Worm (Caenorhabditis elegans) whole organism, L4 larva: ENCODE measurements around the gene C30F2.5.

Experiments
- Y75B8A.6 ChIP-seq: fragments of 200-800 bp; sonication (Bioruptor generic); IDR thresholded peaks from 2 replicates; pipeline ENCODE4 v1.3.6; 2022; ENCODE audit warnings: missing genetic modification reagents, missing genetic modification characterization, missing compliant biosample characterization
- aha-1 ChIP-seq: fragments of 150-350 bp; peaks from one replicate; lab custom pipeline; 2014; ENCODE audit warnings: missing biosample characterization, missing genetic modification characterization
- ceh-20 ChIP-seq: fragments of 200-800 bp; sonication (Bioruptor generic); IDR thresholded peaks from 2 replicates; pipeline ENCODE4 v1.3.6; 2022; ENCODE audit warnings: missing genetic modification reagents, missing genetic modification characterization, missing compliant biosample characterization
- ceh-32 ChIP-seq: sonication (generic microtip); optimal IDR thresholded peaks from 2 replicates; lab custom pipeline; 2016; ENCODE audit warnings: mild to moderate bottlenecking, missing genetic modification characterization, missing compliant biosample characterization; ENCODE audit not compliant: poor library complexity
- ceh-82 ChIP-seq: sonication (generic microtip); optimal IDR thresholded peaks from 2 replicates; lab custom pipeline; 2017; ENCODE audit warnings: missing biosample characterization, missing genetic modification characterization
- ces-1 ChIP-seq: fragments of 150-350 bp; sonication (generic microtip); optimal IDR thresholded peaks from 4 replicates; lab custom pipeline; 2014; ENCODE audit warnings: missing biosample characterization, missing genetic modification reagents, missing genetic modification characterization
- cey-2 ChIP-seq: sonication (generic microtip); optimal IDR thresholded peaks from 3 replicates; lab custom pipeline; 2017; ENCODE audit warnings: missing genetic modification characterization, mild to moderate bottlenecking, missing compliant biosample characterization, antibody characterized with exemption, borderline replicate concordance; ENCODE audit not compliant: insufficient read depth
- ctbp-1 ChIP-seq: fragments of 200-800 bp; sonication (Bioruptor generic); IDR thresholded peaks from 2 replicates; pipeline ENCODE4 v1.3.6; 2022; ENCODE audit warnings: missing genetic modification reagents, missing genetic modification characterization, missing compliant biosample characterization
- dmd-6 ChIP-seq: fragments of 200-800 bp; sonication (Bioruptor generic); IDR thresholded peaks from 2 replicates; pipeline ENCODE4 v1.3.6; 2022; ENCODE audit warnings: missing genetic modification reagents, missing genetic modification characterization, missing compliant biosample characterization
- dmd-9 ChIP-seq: fragments of 200-800 bp; sonication (Bioruptor generic); IDR thresholded peaks from 2 replicates; pipeline ENCODE4 v1.3.6; 2022; ENCODE audit warnings: missing genetic modification reagents, missing genetic modification characterization, missing compliant biosample characterization
- dpl-1 ChIP-seq: fragments of 150-350 bp; optimal IDR thresholded peaks from 2 replicates; lab custom pipeline; 2014; ENCODE audit warnings: missing biosample characterization, missing genetic modification reagents, missing genetic modification characterization
- duxl-1 ChIP-seq: sonication (generic microtip); optimal IDR thresholded peaks from 2 replicates; lab custom pipeline; 2016; ENCODE audit warnings: mild to moderate bottlenecking, missing genetic modification characterization, moderate library complexity, missing compliant biosample characterization; ENCODE audit not compliant: poor library complexity
- gei-8 ChIP-seq: fragments of 200-800 bp; sonication (Bioruptor generic); optimal IDR thresholded peaks from 2 replicates; lab custom pipeline; 2018; ENCODE audit warnings: mild to moderate bottlenecking, missing genetic modification characterization, missing compliant biosample characterization
- hif-1 ChIP-seq, 2 experiments: sonication (generic microtip); optimal IDR thresholded peaks; 2 replicates each; lab custom pipeline; 2016 to 2017; ENCODE audit warnings: missing compliant biosample characterization in 2 of 2, missing genetic modification characterization in 2 of 2, missing genetic modification reagents in 2 of 2, missing genotype in 2 of 2, mild to moderate bottlenecking in 1 of 2
- hlh-11 ChIP-seq: fragments of 200-800 bp; sonication (Bioruptor generic); optimal IDR thresholded peaks from 2 replicates; lab custom pipeline; 2018; ENCODE audit warnings: mild to moderate bottlenecking, missing genetic modification characterization, missing compliant biosample characterization
- hlh-30 ChIP-seq: sonication (generic microtip); optimal IDR thresholded peaks from 2 replicates; lab custom pipeline; 2017; ENCODE audit warnings: antibody characterized with exemption, mild to moderate bottlenecking, missing genetic modification characterization, missing compliant biosample characterization; ENCODE audit not compliant: insufficient read depth
- hmg-1.1 ChIP-seq: fragments of 200-800 bp; sonication (Bioruptor generic); IDR thresholded peaks from 2 replicates; pipeline ENCODE4 v1.3.6; 2022; ENCODE audit warnings: missing genetic modification reagents, missing genetic modification characterization, missing compliant biosample characterization
- jun-1 ChIP-seq: fragments of 150-350 bp; optimal IDR thresholded peaks from 2 replicates; lab custom pipeline; 2014; ENCODE audit warnings: missing biosample characterization, missing genetic modification reagents, missing genetic modification characterization
- lin-1 ChIP-seq: fragments of 200-800 bp; sonication (Bioruptor generic); IDR thresholded peaks from 2 replicates; pipeline ENCODE4 v1.3.6; 2022; ENCODE audit warnings: missing genetic modification reagents, missing genetic modification characterization, missing compliant biosample characterization
- lin-13 ChIP-seq: fragments of 150-350 bp; optimal IDR thresholded peaks from 2 replicates; lab custom pipeline; 2014; ENCODE audit warnings: missing biosample characterization, missing genetic modification reagents, missing genetic modification characterization
- lin-38 ChIP-seq: fragments of 200-800 bp; sonication (Bioruptor generic); IDR thresholded peaks from 2 replicates; pipeline ENCODE4 v1.3.6; 2022; ENCODE audit warnings: missing genetic modification reagents, missing genetic modification characterization, missing compliant biosample characterization
- lin-39 ChIP-seq: fragments of 150-350 bp; optimal IDR thresholded peaks from 2 replicates; lab custom pipeline; 2014; ENCODE audit warnings: missing biosample characterization, missing genetic modification reagents, missing genetic modification characterization
- lir-3 ChIP-seq: sonication (generic microtip); optimal IDR thresholded peaks from 2 replicates; lab custom pipeline; 2016; ENCODE audit warnings: mild to moderate bottlenecking, missing genetic modification characterization, missing compliant biosample characterization
- lsy-2 ChIP-seq, 2 experiments: fragments of 150-350 bp in 1 of 2; sonication (generic microtip) in 1 of 2; optimal IDR thresholded peaks; 2 replicates each; lab custom pipeline; 2014 to 2017; ENCODE audit warnings: missing biosample characterization in 2 of 2, missing genetic modification characterization in 2 of 2
- mdl-1 ChIP-seq, 2 experiments: fragments of 150-350 bp in 1 of 2; sonication (generic microtip) in 1 of 2; optimal IDR thresholded peaks; 2 replicates each; lab custom pipeline; 2014 to 2017; ENCODE audit warnings: missing biosample characterization in 2 of 2, missing genetic modification characterization in 2 of 2
- mdt-29 ChIP-seq: fragments of 200-800 bp; sonication (Bioruptor generic); IDR thresholded peaks from 2 replicates; pipeline ENCODE4 v1.3.6; 2022; ENCODE audit warnings: missing genetic modification reagents, missing genetic modification characterization, missing compliant biosample characterization
- mep-1 ChIP-seq: fragments of 150-350 bp; sonication (generic microtip); optimal IDR thresholded peaks from 3 replicates; lab custom pipeline; 2014; ENCODE audit warnings: missing biosample characterization, missing genetic modification characterization
- mes-2 ChIP-seq: sonication (generic microtip); optimal IDR thresholded peaks from 2 replicates; lab custom pipeline; 2016; ENCODE audit warnings: missing genotype, mild to moderate bottlenecking, missing genetic modification characterization, missing compliant biosample characterization; ENCODE audit not compliant: poor library complexity, severe bottlenecking
- nhr-102 ChIP-seq: sonication (generic microtip); optimal IDR thresholded peaks from 2 replicates; lab custom pipeline; 2016; ENCODE audit warnings: mild to moderate bottlenecking, missing genetic modification characterization, moderate library complexity, missing compliant biosample characterization
- nhr-11 ChIP-seq: fragments of 150-350 bp; optimal IDR thresholded peaks from 2 replicates; lab custom pipeline; 2014; ENCODE audit warnings: missing biosample characterization, missing genetic modification characterization
- nhr-111 ChIP-seq: fragments of 200-800 bp; sonication (Bioruptor generic); optimal IDR thresholded peaks from 2 replicates; lab custom pipeline; 2018; ENCODE audit warnings: mild to moderate bottlenecking, missing genetic modification characterization, missing compliant biosample characterization
- nhr-25 ChIP-seq: sonication (generic microtip); optimal IDR thresholded peaks from 2 replicates; lab custom pipeline; 2017; ENCODE audit warnings: missing genetic modification characterization, mild to moderate bottlenecking, missing compliant biosample characterization, antibody characterized with exemption, moderate library complexity, borderline replicate concordance; ENCODE audit not compliant: insufficient read depth
- nhr-42 ChIP-seq: fragments of 200-800 bp; sonication (Bioruptor generic); IDR thresholded peaks from 2 replicates; pipeline ENCODE4 v1.3.6; 2022; ENCODE audit warnings: missing genetic modification characterization, missing compliant biosample characterization
- set-16 ChIP-seq: fragments of 200-800 bp; sonication (Bioruptor generic); IDR thresholded peaks from 2 replicates; pipeline ENCODE4 v1.3.6; 2022; ENCODE audit warnings: missing genetic modification reagents, missing genetic modification characterization, missing compliant biosample characterization
- snpc-4 ChIP-seq: fragments of 150-350 bp; optimal IDR thresholded peaks from 2 replicates; lab custom pipeline; 2014; ENCODE audit warnings: missing biosample characterization, missing genetic modification characterization
- spr-1 ChIP-seq: sonication (generic microtip); optimal IDR thresholded peaks from 2 replicates; lab custom pipeline; 2016; ENCODE audit warnings: mild to moderate bottlenecking, missing genetic modification characterization, missing compliant biosample characterization
- tag-97 ChIP-seq: fragments of 200-800 bp; sonication (Bioruptor generic); IDR thresholded peaks from 2 replicates; pipeline ENCODE4 v1.3.6; 2022; ENCODE audit warnings: missing genetic modification characterization, missing compliant biosample characterization
- tra-1 ChIP-seq: fragments of 200-800 bp; sonication (Bioruptor generic); IDR thresholded peaks from 2 replicates; pipeline ENCODE4 v1.3.6; 2022; ENCODE audit warnings: missing genetic modification reagents, missing genetic modification characterization, missing compliant biosample characterization
- unc-39 ChIP-seq: sonication (generic microtip); optimal IDR thresholded peaks from 2 replicates; lab custom pipeline; 2017; ENCODE audit warnings: missing biosample characterization, missing genetic modification characterization
- unc-62 ChIP-seq, 3 experiments: fragments of 150-350 bp in 1 of 3; sonication (generic microtip); optimal IDR thresholded peaks in 2 of 3; peaks in 1 of 3; 1 replicate in 1 of 3; 2 replicates in 2 of 3; lab custom pipeline; 2014 to 2017; ENCODE audit warnings: missing biosample characterization in 3 of 3, missing genetic modification characterization in 3 of 3, missing genetic modification reagents in 3 of 3, missing genotype in 1 of 3
- vab-7 ChIP-seq: fragments of 200-800 bp; sonication (Bioruptor generic); IDR thresholded peaks from 2 replicates; pipeline ENCODE4 v1.3.6; 2022; ENCODE audit warnings: missing genetic modification reagents, missing genetic modification characterization, missing compliant biosample characterization
- zfp-2 ChIP-seq: sonication (generic microtip); optimal IDR thresholded peaks from 2 replicates; lab custom pipeline; 2016; ENCODE audit warnings: mild to moderate bottlenecking, missing genetic modification characterization, missing compliant biosample characterization
- zip-2 ChIP-seq: fragments of 150-350 bp; optimal IDR thresholded peaks from 2 replicates; lab custom pipeline; 2014; ENCODE audit warnings: missing biosample characterization, missing genetic modification characterization
- ztf-11 ChIP-seq: fragments of 150-350 bp; optimal IDR thresholded peaks from 2 replicates; lab custom pipeline; 2014; ENCODE audit warnings: missing biosample characterization, missing genetic modification characterization

The C30F2.5 gene

DNA sequence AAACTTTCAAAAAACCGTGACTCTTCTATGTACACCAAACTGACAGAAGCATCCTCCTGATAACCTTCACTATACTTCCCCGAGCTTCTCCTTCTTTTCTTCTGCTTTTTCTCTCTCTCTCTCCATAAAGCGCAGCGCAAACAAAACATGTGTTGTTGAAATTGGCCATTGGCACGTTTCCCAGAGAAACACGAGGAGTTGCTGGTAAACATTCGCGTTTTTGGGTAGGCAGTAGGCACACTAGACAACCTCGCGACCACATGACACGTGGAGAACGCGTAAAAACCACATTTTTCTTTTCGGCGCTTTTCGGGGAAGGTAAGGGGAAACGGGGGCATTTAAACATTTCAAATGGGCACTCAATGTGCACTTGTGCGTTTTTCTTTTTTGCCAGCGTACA, 36.6 kb downstream of the C30F2.5 start (continued):
- TF ChIP-seq lin-1 (GFP tag; lab: Robert Waterston, UW) = no peak
- TF ChIP-seq ztf-11 (tag; lab: Kevin White, UChicago) = no peak

DNA sequence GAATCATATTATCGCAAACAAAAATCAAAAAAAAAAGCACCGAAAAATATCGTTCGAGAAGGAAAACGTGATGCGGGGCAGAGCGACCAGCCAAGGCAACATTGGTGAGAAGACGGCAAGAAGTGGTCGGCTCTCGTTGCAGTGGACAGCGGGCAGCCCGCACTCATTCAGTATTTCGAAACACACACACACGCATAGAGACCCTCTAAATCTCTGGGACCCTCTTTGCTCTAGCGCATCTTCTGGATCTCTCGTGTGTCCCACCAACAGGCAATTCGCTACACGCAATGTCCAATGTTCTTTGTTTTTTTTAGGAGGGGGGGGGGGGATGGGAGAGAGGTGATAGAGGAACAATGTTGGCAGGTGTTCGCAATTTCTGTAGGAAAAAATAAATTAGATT, 39.3 kb downstream of the C30F2.5 start:
- TF ChIP-seq set-16 (GFP tag; lab: Robert Waterston, UW) (peak; percentile 18; the same call in 1 of the 2 replicates), nhr-25 (no peak), nhr-102 (no peak), ces-1 (GFP tag; lab: Kevin White, UChicago) (no peak), ceh-20 (GFP tag; lab: Robert Waterston, UW) (no peak), gei-8 (GFP tag; lab: Kevin White, UChicago) (no peak), zfp-2 (tag; lab: Kevin White, UChicago) (no peak), lsy-2 (tag; optimal IDR thresholded peaks at IDR 0.05; lab: Kevin White, UChicago) (peak in 1 of 2 experiments; percentile 25), hmg-1.1 (GFP tag; lab: Robert Waterston, UW) (peak; percentile 53; the same call in 1 of the 2 replicates), mdl-1 (tag; optimal IDR thresholded peaks at IDR 0.05; lab: Kevin White, UChicago) (peak in 1 of 2 experiments; percentile 18), nhr-11 (tag; lab: Kevin White, UChicago) (no peak), Y75B8A.6 (GFP tag; lab: Robert Waterston, UW) (no peak), ctbp-1 (GFP tag; lab: Robert Waterston, UW) (peak; percentile 52; the same call in 1 of the 2 replicates), jun-1 (tag; lab: Kevin White, UChicago) (no peak), lin-38 (GFP tag; lab: Robert Waterston, UW) (no peak), nhr-42 (no peak), hif-1 (tag; optimal IDR thresholded peaks at IDR 0.05; lab: Kevin White, UChicago) (peak in 1 of 2 experiments; percentile 18), hlh-30 (peak; percentile 24), unc-39 (tag; lab: Kevin White, UChicago) (no peak), aha-1 (peak; percentile 95), dmd-9 (no peak), lin-1 (GFP tag; lab: Robert Waterston, UW) (no peak), zip-2 (tag; lab: Kevin White, UChicago) (no peak), dmd-6 (GFP tag; lab: Robert Waterston, UW) (no peak)

ce11 chrX:16140822-16141221, 46.4 kb downstream of the C30F2.5 start:
- TF ChIP-seq unc-62 (GFP tag; optimal IDR thresholded peaks at IDR 0.05 in 1 of 2; lab: Kevin White, UChicago) (peak in 1 of 2 experiments; percentile 92), unc-62 (tag; optimal IDR thresholded peaks at IDR 0.05; lab: Kevin White, UChicago) (no peak), snpc-4 (tag; lab: Kevin White, UChicago) (no peak)

- TF ChIP-seq ceh-82 (tag; lab: Kevin White, UChicago) (no peak), mep-1 (tag; lab: Kevin White, UChicago) (peak; percentile 26), cey-2 (tag; lab: Kevin White, UChicago) (no peak), gei-8 (GFP tag; lab: Kevin White, UChicago) (no peak), dpl-1 (GFP tag; lab: Kevin White, UChicago) (no peak), tra-1 (no peak), hlh-11 (tag; lab: Kevin White, UChicago) (peak; percentile 35), ztf-11 (tag; lab: Kevin White, UChicago) (no peak), mdl-1 (tag; optimal IDR thresholded peaks at IDR 0.05; lab: Kevin White, UChicago) (no peak), ceh-32 (no peak), lin-38 (GFP tag; lab: Robert Waterston, UW) (no peak), mdt-29 (GFP tag; lab: Robert Waterston, UW) (no peak), lin-13 (GFP tag; lab: Kevin White, UChicago) (no peak), nhr-111 (no peak), unc-39 (tag; lab: Kevin White, UChicago) (no peak), mes-2 (tag; lab: Kevin White, UChicago) (peak; percentile 20), vab-7 (no peak), lir-3 (tag; lab: Kevin White, UChicago) (no peak), duxl-1 (no peak), hmg-1.1 (GFP tag; lab: Robert Waterston, UW) (0 out of 2 replicates have a peak, but pooled peaks have one; percentile 38), lin-39 (tag; lab: Kevin White, UChicago) (no peak), spr-1 (no peak), hlh-30 (peak; percentile 56), tag-97 (no peak)
These were observed 49.4 kb downstream of the C30F2.5 start for ce11 chrX:16143853-16144252.
